Fruit fly (Drosophila melanogaster): Measurements from ENCODE around the gene CG6126.

The CG6126 gene

dm6 chr3R:16203025-16203421, at the start of gene CG6126, which contains the start of gene CG31287:
Gene CG6126 (minus strand): TSS chr3R:16203083.
Gene CG31287 (plus strand): TSS chr3R:16203371.
- peak; percentile 6 for TF ChIP-seq CG17801 (GFP tag; optimal IDR thresholded peaks at IDR 0.05; ENCODE audit: partially characterized antibody)

dm6 chr3R:16251926-16252287, 49.0 kb upstream of the CG6126 start:
- TF ChIP-seq CG17801 (GFP tag; optimal IDR thresholded peaks at IDR 0.05; ENCODE audit: partially characterized antibody) = no peak

- TF ChIP-seq CG17801 (GFP tag; optimal IDR thresholded peaks at IDR 0.05; ENCODE audit: partially characterized antibody) = no peak
Measured at dm6 chr3R:16251270-16251925, 48.5 kb upstream of the CG6126 start.

dm6 chr3R:16249829-16250814, 47.2 kb upstream of the CG6126 start:
- TF ChIP-seq CG17801 (GFP tag; optimal IDR thresholded peaks at IDR 0.05; ENCODE audit: partially characterized antibody) = peak; percentile 61

- no peak for TF ChIP-seq CG17801 (GFP tag; optimal IDR thresholded peaks at IDR 0.05; ENCODE audit: partially characterized antibody)
Measured at dm6 chr3R:16249510-16249828, 46.6 kb upstream of the CG6126 start.

dm6 chr3R:16248500-16249025, 45.7 kb upstream of the CG6126 start:
- TF ChIP-seq CG17801 (GFP tag; optimal IDR thresholded peaks at IDR 0.05; ENCODE audit: partially characterized antibody) = no peak

dm6 chr3R:16247609-16248499, 45.0 kb upstream of the CG6126 start:
- no peak for TF ChIP-seq CG17801 (GFP tag; optimal IDR thresholded peaks at IDR 0.05; ENCODE audit: partially characterized antibody)

- no peak for TF ChIP-seq CG17801 (GFP tag; optimal IDR thresholded peaks at IDR 0.05; ENCODE audit: partially characterized antibody)
Measured at dm6 chr3R:16247027-16247426, 44.1 kb upstream of the CG6126 start.

dm6 chr3R:16245298-16246098, 42.6 kb upstream of the CG6126 start:
- no peak for TF ChIP-seq CG17801 (GFP tag; optimal IDR thresholded peaks at IDR 0.05; ENCODE audit: partially characterized antibody)

- TF ChIP-seq CG17801 (GFP tag; optimal IDR thresholded peaks at IDR 0.05; ENCODE audit: partially characterized antibody) = no peak
Measured at dm6 chr3R:16244241-16244977, 41.5 kb upstream of the CG6126 start.

- peak; percentile 86 for TF ChIP-seq CG17801 (GFP tag; optimal IDR thresholded peaks at IDR 0.05; ENCODE audit: partially characterized antibody)
Measured at dm6 chr3R:16242461-16242934, 39.6 kb upstream of the CG6126 start.

- no peak for TF ChIP-seq CG17801 (GFP tag; optimal IDR thresholded peaks at IDR 0.05; ENCODE audit: partially characterized antibody)
Measured at dm6 chr3R:16241822-16242221, 38.9 kb upstream of the CG6126 start.

dm6 chr3R:16241102-16241779, 38.4 kb upstream of the CG6126 start:
- TF ChIP-seq CG17801 (GFP tag; optimal IDR thresholded peaks at IDR 0.05; ENCODE audit: partially characterized antibody) = peak; percentile 16

All from ovary, adult (tissue).